Worm (Caenorhabditis elegans) whole organism, L1 larva: Measurements from ENCODE around the gene Y57A10C.10.
A peak's percentile ranks its signal among the peaks of the same experiment; 100 is the strongest.

Source experiments
- C04F5.9 ChIP-seq: sonication (generic microtip); optimal IDR thresholded peaks from 2 replicates; lab custom pipeline; 2016; ENCODE audit warnings: missing genetic modification characterization, missing compliant biosample characterization
- C16A3.4 ChIP-seq: fragments of 150-350 bp; optimal IDR thresholded peaks from 2 replicates; lab custom pipeline; 2014; ENCODE audit warnings: missing biosample characterization, missing genetic modification characterization
- C34B4.2 ChIP-seq: sonication (generic microtip); optimal IDR thresholded peaks from 2 replicates; lab custom pipeline; 2017; ENCODE audit warnings: mild to moderate bottlenecking, missing genetic modification characterization, missing compliant biosample characterization
- F16B12.6 ChIP-seq: fragments of 150-350 bp; optimal IDR thresholded peaks from 2 replicates; lab custom pipeline; 2014; ENCODE audit warnings: missing biosample characterization, missing genetic modification characterization
- aha-1 ChIP-seq: fragments of 150-350 bp; optimal IDR thresholded peaks from 2 replicates; lab custom pipeline; 2014; ENCODE audit warnings: missing biosample characterization, missing genetic modification characterization
- alr-1 ChIP-seq: fragments of 200-800 bp; sonication (Bioruptor generic); optimal IDR thresholded peaks from 2 replicates; lab custom pipeline; 2018; ENCODE audit warnings: borderline replicate concordance, mild to moderate bottlenecking, missing genetic modification characterization, missing compliant biosample characterization
- aly-2 ChIP-seq: fragments of 150-350 bp; optimal IDR thresholded peaks from 2 replicates; lab custom pipeline; 2014; ENCODE audit warnings: missing biosample characterization, missing genetic modification characterization
- ama-1 ChIP-seq: fragments of 150-350 bp; optimal IDR thresholded peaks from 2 replicates; lab custom pipeline; 2014
- blmp-1 ChIP-seq: fragments of 150-350 bp; optimal IDR thresholded peaks from 2 replicates; lab custom pipeline; 2014; ENCODE audit warnings: missing biosample characterization, missing genetic modification characterization
- ceh-63 ChIP-seq: fragments of 200-800 bp; sonication (Bioruptor generic); optimal IDR thresholded peaks from 2 replicates; lab custom pipeline; 2018; ENCODE audit warnings: mild to moderate bottlenecking, missing genetic modification characterization, missing compliant biosample characterization
- ceh-88 ChIP-seq: fragments of 200-800 bp; sonication (Bioruptor generic); IDR thresholded peaks from 2 replicates; pipeline ENCODE4 v1.3.6; 2022; ENCODE audit warnings: missing genetic modification characterization, missing compliant biosample characterization
- dpl-1 ChIP-seq, 3 experiments: fragments of 150-350 bp in 2 of 3; sonication (generic microtip) in 1 of 3; optimal IDR thresholded peaks; 2 replicates each; lab custom pipeline; 2014 to 2017; ENCODE audit warnings: missing biosample characterization in 3 of 3, missing genetic modification characterization in 3 of 3, missing genetic modification reagents in 3 of 3
- dsc-1 ChIP-seq: sonication (generic microtip); optimal IDR thresholded peaks from 2 replicates; lab custom pipeline; 2016; ENCODE audit warnings: mild to moderate bottlenecking, missing genetic modification characterization, missing compliant biosample characterization
- efl-1 ChIP-seq, 4 experiments: fragments of 150-350 bp; optimal IDR thresholded peaks in 3 of 4; peaks in 1 of 4; 1 replicate in 1 of 4; 2 replicates in 3 of 4; lab custom pipeline; 2014; ENCODE audit warnings: missing biosample characterization in 2 of 4, missing genetic modification characterization in 2 of 4, missing genetic modification reagents in 2 of 4
- egl-13 ChIP-seq: sonication (generic microtip); optimal IDR thresholded peaks from 2 replicates; lab custom pipeline; 2016; ENCODE audit warnings: missing genotype, missing genetic modification reagents, missing genetic modification characterization, missing compliant biosample characterization
- egl-27 ChIP-seq, 2 experiments: fragments of 150-350 bp in 1 of 2; sonication (generic microtip); optimal IDR thresholded peaks; 3 replicates each; lab custom pipeline; 2017 to 2018; ENCODE audit warnings: missing biosample characterization in 2 of 2, missing genetic modification characterization in 2 of 2, missing genetic modification reagents in 2 of 2
- elt-2 ChIP-seq: sonication (generic microtip); optimal IDR thresholded peaks from 2 replicates; lab custom pipeline; 2016; ENCODE audit warnings: missing genetic modification characterization, mild to moderate bottlenecking, inconsistent platforms, missing compliant biosample characterization, missing genetic modification reagents
- fkh-10 ChIP-seq: sonication (generic microtip); optimal IDR thresholded peaks from 2 replicates; lab custom pipeline; 2017; ENCODE audit warnings: missing biosample characterization, missing genetic modification reagents, missing genetic modification characterization
- hlh-4 ChIP-seq: sonication (generic microtip); optimal IDR thresholded peaks from 2 replicates; lab custom pipeline; 2016; ENCODE audit warnings: mild to moderate bottlenecking, missing genetic modification characterization, missing compliant biosample characterization
- hpl-2 ChIP-seq: fragments of 150-350 bp; optimal IDR thresholded peaks from 2 replicates; lab custom pipeline; 2014; ENCODE audit warnings: missing biosample characterization, missing genetic modification reagents, missing genetic modification characterization
- isw-1 ChIP-seq: fragments of 200-800 bp; sonication (Bioruptor generic); IDR thresholded peaks from 2 replicates; pipeline ENCODE4 v1.3.6; 2022; ENCODE audit warnings: missing genetic modification characterization, missing compliant biosample characterization
- lin-39 ChIP-seq: fragments of 150-350 bp; optimal IDR thresholded peaks from 2 replicates; lab custom pipeline; 2014; ENCODE audit warnings: missing biosample characterization, missing genetic modification reagents, missing genetic modification characterization
- nhr-12 ChIP-seq: sonication (generic microtip); optimal IDR thresholded peaks from 2 replicates; lab custom pipeline; 2017; ENCODE audit warnings: missing biosample characterization, missing genetic modification characterization
- nhr-19 ChIP-seq: fragments of 200-800 bp; sonication (Bioruptor generic); conservative IDR thresholded peaks from 2 replicates; pipeline ENCODE4 v1.3.6; 2022; ENCODE audit warnings: missing genetic modification characterization, missing compliant biosample characterization
- nhr-237 ChIP-seq: fragments of 150-350 bp; optimal IDR thresholded peaks from 2 replicates; lab custom pipeline; 2014; ENCODE audit warnings: missing biosample characterization, missing genetic modification characterization
- nhr-28 ChIP-seq: fragments of 150-350 bp; optimal IDR thresholded peaks from 2 replicates; lab custom pipeline; 2014; ENCODE audit warnings: missing biosample characterization, missing genetic modification characterization
- nhr-71 ChIP-seq: sonication (generic microtip); optimal IDR thresholded peaks from 2 replicates; lab custom pipeline; 2016; ENCODE audit warnings: mild to moderate bottlenecking, missing genetic modification characterization, moderate library complexity, missing compliant biosample characterization
- nhr-76 ChIP-seq: sonication (generic microtip); optimal IDR thresholded peaks from 2 replicates; lab custom pipeline; 2017; ENCODE audit warnings: missing biosample characterization, missing genetic modification characterization
- nhr-77 ChIP-seq: fragments of 150-350 bp; optimal IDR thresholded peaks from 2 replicates; lab custom pipeline; 2014; ENCODE audit warnings: missing biosample characterization, missing genetic modification characterization
- nhr-85 ChIP-seq: sonication (generic microtip); peaks from one replicate; lab custom pipeline; 2016; ENCODE audit warnings: missing genetic modification characterization, inconsistent platforms, missing compliant biosample characterization
- pag-3 ChIP-seq: sonication (generic microtip); optimal IDR thresholded peaks from 2 replicates; lab custom pipeline; 2017; ENCODE audit warnings: missing genetic modification characterization, mild to moderate bottlenecking, missing compliant biosample characterization, antibody characterized with exemption, borderline replicate concordance; ENCODE audit not compliant: insufficient read depth
- pax-3 ChIP-seq: fragments of 200-800 bp; sonication (Bioruptor generic); optimal IDR thresholded peaks from 2 replicates; lab custom pipeline; 2018; ENCODE audit warnings: mild to moderate bottlenecking, missing genetic modification characterization, moderate library complexity, missing compliant biosample characterization
- snu-23 ChIP-seq: sonication (generic microtip); optimal IDR thresholded peaks from 2 replicates; lab custom pipeline; 2016; ENCODE audit warnings: missing genetic modification characterization, missing compliant biosample characterization
- sptf-1 ChIP-seq: fragments of 150-350 bp; optimal IDR thresholded peaks from 2 replicates; lab custom pipeline; 2014; ENCODE audit warnings: missing biosample characterization, missing genetic modification characterization
- sup-37 ChIP-seq: fragments of 200-800 bp; sonication (Bioruptor generic); optimal IDR thresholded peaks from 2 replicates; lab custom pipeline; 2018; ENCODE audit warnings: mild to moderate bottlenecking, missing genetic modification characterization, missing compliant biosample characterization
- tlp-1 ChIP-seq: fragments of 150-350 bp; optimal IDR thresholded peaks from 2 replicates; lab custom pipeline; 2014; ENCODE audit warnings: missing biosample characterization, missing genetic modification characterization
- unc-86 ChIP-seq: sonication (generic microtip); optimal IDR thresholded peaks from 2 replicates; lab custom pipeline; 2016; ENCODE audit warnings: missing genetic modification characterization, missing compliant biosample characterization
- unc-98 ChIP-seq: fragments of 200-800 bp; sonication (Bioruptor generic); IDR thresholded peaks from 2 replicates; pipeline ENCODE4 v1.3.6; 2022; ENCODE audit warnings: missing genetic modification characterization, missing compliant biosample characterization
- vab-15 ChIP-seq: sonication (generic microtip); optimal IDR thresholded peaks from 2 replicates; lab custom pipeline; 2017; ENCODE audit warnings: missing genotype, mild to moderate bottlenecking, missing genetic modification characterization, missing compliant biosample characterization
- zag-1 ChIP-seq: fragments of 150-350 bp; optimal IDR thresholded peaks from 2 replicates; lab custom pipeline; 2014; ENCODE audit warnings: missing biosample characterization, missing genetic modification characterization

Gene Y57A10C.10

ce11 chrII:12414805-12415204, 26.3 kb downstream of the Y57A10C.10 start, which contains the start of gene Y57A10C.11:
Gene Y57A10C.11, minus strand, starts transcription at chrII:12414905.
- TF ChIP-seq alr-1 (tag; lab: Kevin White, UChicago) (no peak), egl-27 (tag; optimal IDR thresholded peaks at IDR 0.05; lab: Kevin White, UChicago) (no peak), sptf-1 (tag; lab: Kevin White, UChicago) (no peak), aly-2 (tag; lab: Kevin White, UChicago) (no peak), egl-13 (tag; lab: Kevin White, UChicago) (no peak)

ce11 chrII:12412417-12412816, 28.6 kb downstream of the Y57A10C.10 start, which contains the start of gene Y57A10C.1:
Gene Y57A10C.1, minus strand, starts transcription at chrII:12412517.
- TF ChIP-seq F16B12.6 (tag; lab: Kevin White, UChicago) (no peak), isw-1 (no peak), fkh-10 (GFP tag; lab: Kevin White, UChicago) (no peak), zag-1 (tag; lab: Kevin White, UChicago) (no peak), dsc-1 (tag; lab: Kevin White, UChicago) (no peak), nhr-237 (tag; lab: Kevin White, UChicago) (no peak), egl-13 (tag; lab: Kevin White, UChicago) (no peak), blmp-1 (tag; lab: Kevin White, UChicago) (no peak), sup-37 (GFP tag; lab: Kevin White, UChicago) (no peak), C16A3.4 (tag; lab: Kevin White, UChicago) (no peak), hlh-4 (tag; lab: Kevin White, UChicago) (no peak), sptf-1 (tag; lab: Kevin White, UChicago) (no peak)

DNA sequence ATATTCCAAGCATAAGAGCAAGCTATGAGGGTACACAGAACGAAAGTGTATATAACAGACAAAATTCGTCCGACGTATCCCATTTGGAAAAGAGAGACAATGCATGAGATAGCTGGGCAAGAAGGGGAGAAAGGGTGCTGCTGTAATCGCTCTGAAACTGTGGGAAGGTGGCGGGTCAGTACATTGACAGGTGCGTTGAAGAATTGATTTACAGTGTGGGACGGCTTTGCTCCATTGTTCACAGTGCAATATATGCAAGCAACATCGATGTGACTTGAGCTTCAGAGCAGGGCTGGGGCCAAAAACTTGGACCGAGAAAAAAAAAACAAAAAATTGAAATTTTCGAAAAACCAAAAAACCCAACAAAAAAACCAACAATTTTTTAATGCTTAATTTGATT, 31.0 kb downstream of the Y57A10C.10 start, which contains the start of gene F57G9.3:
Gene F57G9.3, minus strand, starts transcription at position 101 of the 400 bp plus-strand sequence.
- TF ChIP-seq C04F5.9 (tag; lab: Kevin White, UChicago) = no peak
- no peak for TF ChIP-seq unc-98
- TF ChIP-seq C16A3.4 (tag; lab: Kevin White, UChicago) = no peak
- TF ChIP-seq ama-1 (lab: Kevin White, UChicago) = no peak
- TF ChIP-seq vab-15 (tag; lab: Kevin White, UChicago) = no peak
- no peak for TF ChIP-seq F16B12.6 (tag; lab: Kevin White, UChicago)
- TF ChIP-seq ceh-88 (GFP tag; lab: Robert Waterston, UW) = no peak
- TF ChIP-seq nhr-28 = no peak
- TF ChIP-seq nhr-76 (tag; lab: Kevin White, UChicago) = no peak
- TF ChIP-seq dpl-1 (GFP tag; optimal IDR thresholded peaks at IDR 0.05; lab: Kevin White, UChicago) = no peak
- no peak for TF ChIP-seq lin-39 (tag; lab: Kevin White, UChicago)
- TF ChIP-seq nhr-19 (GFP tag; lab: Robert Waterston, UW) = no peak
- no peak for TF ChIP-seq elt-2 (tag; lab: Kevin White, UChicago)

DNA sequence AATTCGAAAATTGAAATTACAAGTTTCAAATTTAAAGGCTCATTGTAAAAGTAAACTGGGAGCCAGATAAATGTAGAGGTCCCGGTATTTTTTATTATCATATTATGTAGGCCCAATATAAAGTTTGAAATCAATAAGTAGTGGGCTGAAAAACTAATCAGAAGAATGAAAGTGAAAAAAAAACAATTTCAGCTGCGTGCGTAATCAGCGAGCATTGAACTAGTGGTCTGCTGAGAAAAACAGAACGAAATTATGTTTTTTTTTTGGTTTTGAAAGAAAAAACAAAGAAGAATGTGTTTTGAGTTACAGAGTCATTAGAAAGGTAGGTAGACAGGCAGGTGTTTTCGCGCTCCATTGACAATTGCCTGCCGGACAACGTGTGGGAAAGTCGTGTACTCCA, 32.3 kb downstream of the Y57A10C.10 start, which contains the start of gene sre-31:
Gene sre-31, minus strand, starts transcription at position 101 of the 400 bp plus-strand sequence.
- no peak for TF ChIP-seq alr-1 (tag; lab: Kevin White, UChicago)
- TF ChIP-seq pag-3 (tag; lab: Kevin White, UChicago) = no peak

DNA sequence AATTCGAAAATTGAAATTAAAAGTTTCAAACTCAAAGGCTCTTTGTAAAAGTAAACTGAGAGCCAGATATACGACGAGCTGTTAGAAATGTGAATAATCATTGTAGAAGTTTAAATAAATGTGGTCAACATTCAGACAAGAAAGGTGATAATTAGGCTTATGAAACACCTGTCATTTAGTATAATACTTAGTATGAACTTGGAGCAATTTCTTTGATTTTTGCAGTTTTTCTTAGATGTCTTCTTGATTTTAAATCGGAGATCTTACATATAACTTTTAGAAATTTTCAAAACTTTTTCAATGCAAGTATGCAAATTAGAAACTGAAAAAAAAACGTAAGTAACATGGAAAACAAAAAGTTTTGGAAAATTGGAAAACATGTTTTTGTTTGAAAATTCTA, 34.7 kb downstream of the Y57A10C.10 start, which contains the start of gene sre-30:
Gene sre-30, minus strand, starts transcription at position 101 of the 400 bp plus-strand sequence.
- no peak for TF ChIP-seq nhr-85 (tag; lab: Kevin White, UChicago)
- no peak for TF ChIP-seq efl-1 (optimal IDR thresholded peaks at IDR 0.05; lab: Kevin White, UChicago)
- TF ChIP-seq efl-1 (GFP tag; optimal IDR thresholded peaks at IDR 0.05 in 1 of 2; lab: Kevin White, UChicago) = peak in 1 of 2 experiments; percentile 55
- no peak for TF ChIP-seq C34B4.2

ce11 chrII:12401791-12402190, 39.3 kb downstream of the Y57A10C.10 start, which contains the start of gene sre-29:
Gene sre-29, minus strand, starts transcription at chrII:12401891.
- TF ChIP-seq pax-3 (tag; lab: Kevin White, UChicago) (no peak), tlp-1 (tag; lab: Kevin White, UChicago) (no peak), unc-86 (no peak), ceh-63 (GFP tag; lab: Kevin White, UChicago) (no peak), blmp-1 (tag; lab: Kevin White, UChicago) (no peak), nhr-77 (tag; lab: Kevin White, UChicago) (no peak), hlh-4 (tag; lab: Kevin White, UChicago) (no peak), elt-2 (tag; lab: Kevin White, UChicago) (no peak), nhr-71 (tag; lab: Kevin White, UChicago) (no peak), hpl-2 (GFP tag; lab: Kevin White, UChicago) (no peak), snu-23 (GFP tag; lab: Kevin White, UChicago) (no peak), nhr-12 (no peak), aha-1 (no peak)
